Fruit fly (Drosophila melanogaster): Measurements from ENCODE around the gene CG7990.

- no peak for TF ChIP-seq psq (optimal IDR thresholded peaks at IDR 0.05)
- no peak for TF ChIP-seq usp (GFP tag; optimal IDR thresholded peaks at IDR 0.05)
- TF ChIP-seq pan (optimal IDR thresholded peaks at IDR 0.05) = no peak
- TF ChIP-seq EcR (GFP tag; optimal IDR thresholded peaks at IDR 0.05) = no peak
- peak; percentile 77 for TF ChIP-seq Dll (optimal IDR thresholded peaks at IDR 0.05)
- TF ChIP-seq CG8478 (optimal IDR thresholded peaks at IDR 0.05) = no peak
These were observed 48.3 kb downstream of the CG7990 start for dm6 chrX:19153288-19154130.
